Fruit fly (Drosophila melanogaster): ENCODE data around the gene Zip89B.

DNA sequence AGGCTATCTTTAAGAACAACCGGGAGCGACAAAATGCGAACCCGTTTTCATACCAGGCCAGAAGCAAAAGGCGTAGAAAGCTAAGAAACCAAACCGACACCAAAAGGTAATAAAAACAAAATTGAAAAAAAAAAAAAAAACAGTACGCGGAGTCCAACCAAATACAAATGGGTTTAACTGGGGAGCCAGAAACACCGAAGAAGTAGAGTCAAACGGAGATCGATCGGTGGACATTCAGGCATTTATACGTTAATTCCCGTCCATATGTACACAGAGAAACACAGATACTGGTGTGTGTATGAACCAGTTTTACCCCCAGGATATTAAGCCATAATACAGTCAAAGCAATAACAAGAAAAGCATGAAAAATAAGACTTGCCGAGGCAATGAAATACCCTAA lies 18.4 kb upstream of the Zip89B start:
- TF ChIP-seq toe (GFP tag; optimal IDR thresholded peaks at IDR 0.05) (no peak), pad (GFP tag; optimal IDR thresholded peaks at IDR 0.05) (no peak), CG7101 (tag; optimal IDR thresholded peaks at IDR 0.05) (no peak), CG14711 (tag; optimal IDR thresholded peaks at IDR 0.05) (no peak), CG5204 (GFP tag; optimal IDR thresholded peaks at IDR 0.05) (no peak)
